Fruit fly (Drosophila melanogaster) whole organism, wandering third instar larva: ENCODE measurements around the gene Serinc.

Experiments
- Abd-B ChIP-seq: fragments of >200 bp; optimal IDR thresholded peaks from 2 replicates; lab custom pipeline; 2017; ENCODE audit warnings: missing biosample characterization, missing genetic modification characterization
- CG32264 ChIP-seq: fragments of 200-800 bp; sonication (Bioruptor generic); optimal IDR thresholded peaks from 2 replicates; lab custom pipeline; 2016; ENCODE audit warnings: missing biosample characterization, missing genetic modification characterization
- CrebA ChIP-seq: fragments of 200-800 bp; sonication (Bioruptor generic); optimal IDR thresholded peaks from 2 replicates; lab custom pipeline; 2016; ENCODE audit warnings: missing biosample characterization, mild to moderate bottlenecking, missing genetic modification characterization, borderline replicate concordance
- Dfd ChIP-seq: fragments of >200 bp; optimal IDR thresholded peaks from 2 replicates; lab custom pipeline; 2017; ENCODE audit warnings: missing biosample characterization, missing genetic modification characterization
- Dif ChIP-seq: fragments of 200-275, 200-300 bp; sonication (Bioruptor generic); optimal IDR thresholded peaks from 2 replicates; lab custom pipeline; 2018; ENCODE audit warnings: missing biosample characterization, missing genetic modification characterization; ENCODE audit not compliant: partially characterized antibody
- GATAd ChIP-seq: sonication (Bioruptor generic); optimal IDR thresholded peaks from 2 replicates; lab custom pipeline; 2016; ENCODE audit warnings: missing biosample characterization, missing genetic modification characterization
- Hr78 ChIP-seq: fragments of >200 bp; optimal IDR thresholded peaks from 2 replicates; lab custom pipeline; 2017; ENCODE audit warnings: missing biosample characterization, missing genetic modification characterization
- Jra ChIP-seq: sonication (Bioruptor generic); optimal IDR thresholded peaks from 2 replicates; lab custom pipeline; 2016; ENCODE audit warnings: missing biosample characterization, missing genetic modification characterization
- Mio ChIP-seq: sonication (Bioruptor generic); optimal IDR thresholded peaks from 2 replicates; lab custom pipeline; 2016; ENCODE audit warnings: missing biosample characterization, missing genetic modification characterization
- Myc ChIP-seq: fragments of >200 bp; optimal IDR thresholded peaks from 2 replicates; lab custom pipeline; 2017
- N ChIP-seq: fragments of >200 bp; optimal IDR thresholded peaks from 2 replicates; lab custom pipeline; 2018; ENCODE audit warnings: missing biosample characterization, missing external identifiers, missing genetic modification characterization
- OdsH ChIP-seq: fragments of 200-800 bp; sonication (Bioruptor generic); optimal IDR thresholded peaks from 2 replicates; lab custom pipeline; 2016; ENCODE audit warnings: missing biosample characterization, mild to moderate bottlenecking, missing genetic modification characterization
- Rel ChIP-seq, 2 experiments: fragments of 200-800 bp; sonication (Bioruptor generic) in 1 of 2; optimal IDR thresholded peaks; 2 replicates in 1 of 2; 3 replicates in 1 of 2; lab custom pipeline; 2016 to 2019; ENCODE audit warnings: mild to moderate bottlenecking in 2 of 2, missing biosample characterization in 2 of 2, missing genetic modification characterization in 2 of 2, moderate library complexity in 1 of 2
- Vsx2 ChIP-seq: fragments of 200-300, 225-300 bp; sonication (Bioruptor generic); optimal IDR thresholded peaks from 2 replicates; lab custom pipeline; 2018; ENCODE audit warnings: missing biosample characterization, missing genetic modification characterization; ENCODE audit not compliant: partially characterized antibody
- br ChIP-seq: fragments of 200-800 bp; sonication (Bioruptor generic); optimal IDR thresholded peaks from 2 replicates; lab custom pipeline; 2016; ENCODE audit warnings: missing biosample characterization, missing genetic modification characterization
- brk ChIP-seq: fragments of 200-800 bp; sonication (Bioruptor generic); optimal IDR thresholded peaks from 2 replicates; lab custom pipeline; 2016; ENCODE audit warnings: missing biosample characterization, mild to moderate bottlenecking, missing genetic modification characterization
- dl ChIP-seq, 2 experiments: fragments of 175-275, 200-275 bp in 1 of 2; fragments of 200-275 bp in 1 of 2; sonication (Bioruptor generic); optimal IDR thresholded peaks; lab custom pipeline; 2018; ENCODE audit warnings: mild to moderate bottlenecking in 2 of 2, missing biosample characterization in 2 of 2, missing genetic modification characterization in 2 of 2, moderate library complexity in 2 of 2; ENCODE audit not compliant: partially characterized antibody in 2 of 2, insufficient read depth in 1 of 2
- dsf ChIP-seq: sonication (Bioruptor generic); optimal IDR thresholded peaks from 2 replicates; lab custom pipeline; 2016; ENCODE audit warnings: missing biosample characterization, missing genetic modification characterization, borderline replicate concordance
- ey ChIP-seq: fragments of 200-800 bp; sonication (Bioruptor generic); optimal IDR thresholded peaks from 2 replicates; lab custom pipeline; 2016; ENCODE audit warnings: missing biosample characterization, missing genetic modification characterization
- foxo ChIP-seq, 2 experiments: fragments of 200-800 bp; sonication (Bioruptor generic); optimal IDR thresholded peaks; 2 replicates in 1 of 2; 3 replicates in 1 of 2; lab custom pipeline; 2016 to 2017; ENCODE audit warnings: missing biosample characterization in 2 of 2, missing genetic modification characterization in 2 of 2
- fru ChIP-seq: fragments of 200-800 bp; sonication (Bioruptor generic); optimal IDR thresholded peaks from 3 replicates; lab custom pipeline; 2016; ENCODE audit warnings: missing biosample characterization, mild to moderate bottlenecking, missing genetic modification characterization
- h ChIP-seq: fragments of 200-800 bp; sonication (Bioruptor generic); optimal IDR thresholded peaks from 3 replicates; lab custom pipeline; 2016; ENCODE audit warnings: missing biosample characterization, mild to moderate bottlenecking, missing genetic modification characterization
- lola ChIP-seq: fragments of >200 bp; optimal IDR thresholded peaks from 2 replicates; lab custom pipeline; 2017; ENCODE audit warnings: missing biosample characterization, missing genetic modification characterization
- pan ChIP-seq: fragments of >200 bp; optimal IDR thresholded peaks from 2 replicates; lab custom pipeline; 2017
- psq ChIP-seq: fragments of 200-800 bp; sonication (Bioruptor generic); optimal IDR thresholded peaks from 3 replicates; lab custom pipeline; 2017; ENCODE audit warnings: missing biosample characterization, mild to moderate bottlenecking, missing genetic modification characterization, moderate library complexity
- rgr ChIP-seq: fragments of 200-800 bp; sonication (Bioruptor generic); optimal IDR thresholded peaks from 3 replicates; lab custom pipeline; 2016; ENCODE audit warnings: missing biosample characterization, mild to moderate bottlenecking, missing genetic modification characterization
- sage ChIP-seq: fragments of 200-800 bp; sonication (Bioruptor generic); optimal IDR thresholded peaks from 2 replicates; lab custom pipeline; 2016; ENCODE audit warnings: missing biosample characterization, mild to moderate bottlenecking, missing genetic modification characterization
- sv ChIP-seq: fragments of 200-800 bp; sonication (Bioruptor generic); optimal IDR thresholded peaks from 3 replicates; lab custom pipeline; 2016; ENCODE audit warnings: missing biosample characterization, missing genetic modification characterization
- usp ChIP-seq: fragments of >200 bp; optimal IDR thresholded peaks from 2 replicates; lab custom pipeline; 2017; ENCODE audit warnings: missing biosample characterization, missing genetic modification characterization
- woc ChIP-seq: sonication (Bioruptor generic); optimal IDR thresholded peaks from 2 replicates; lab custom pipeline; 2016; ENCODE audit warnings: missing biosample characterization, mild to moderate bottlenecking, missing genetic modification characterization

Gene Serinc

DNA sequence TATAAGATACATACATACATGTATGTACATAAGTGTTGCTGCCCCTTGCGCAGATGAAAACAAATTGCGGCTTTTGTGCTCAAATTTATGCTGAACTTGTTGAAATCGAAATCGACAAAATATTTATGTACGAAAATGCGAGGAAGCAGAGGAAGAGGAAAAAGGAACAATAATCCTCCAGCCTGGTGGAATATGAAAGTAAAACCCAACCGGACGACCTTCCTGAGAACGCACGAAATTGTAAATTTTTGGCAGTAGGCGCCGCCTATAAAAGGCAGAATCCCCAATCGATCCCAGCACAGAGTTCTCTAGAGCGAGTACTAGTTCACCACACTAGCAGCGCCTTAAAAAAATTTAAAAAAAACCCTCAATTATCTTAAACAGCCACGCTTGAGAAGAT is 47.9 kb upstream of the Serinc start, which contains the start of gene Cpr72Eb:
Gene Cpr72Eb (plus strand): TSS at position 301 of the 400 bp plus-strand sequence.
- TF ChIP-seq rgr (GFP tag; lab: Kevin White, UChicago): no peak
- TF ChIP-seq Mio: no peak
- no peak for TF ChIP-seq psq (GFP tag; lab: Kevin White, UChicago)
- TF ChIP-seq Vsx2 (GFP tag; lab: Kevin White, UChicago): no peak

DNA sequence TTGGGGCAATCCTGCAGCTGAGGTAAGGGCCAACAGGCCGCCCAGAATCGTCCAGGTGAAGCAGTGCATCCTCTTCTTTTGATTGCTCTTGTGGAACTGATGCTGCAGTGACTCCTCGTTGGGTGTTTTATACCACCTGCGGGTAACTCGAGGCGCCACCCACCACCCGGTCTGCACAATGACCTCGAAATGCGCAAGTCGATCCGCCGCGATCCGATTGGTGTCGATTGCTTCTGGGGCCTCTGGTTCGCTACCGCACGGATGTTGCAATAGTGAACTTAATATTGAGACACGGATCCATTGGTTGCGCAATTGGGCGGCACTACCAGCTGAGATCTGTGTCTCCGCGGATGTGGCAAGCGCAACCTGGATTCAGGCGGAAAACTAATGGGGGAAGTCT is 45.3 kb upstream of the Serinc start, which contains the start of gene Cpr72Ec:
Gene Cpr72Ec (minus strand): TSS at position 101 of the 400 bp plus-strand sequence.
- TF ChIP-seq dsf (GFP tag; lab: Kevin White, UChicago) (no peak), GATAd (GFP tag; lab: Kevin White, UChicago) (no peak), Dif (GFP tag; lab: Kevin White, UChicago) (no peak), rgr (GFP tag; lab: Kevin White, UChicago) (no peak), sage (no peak), Mio (no peak), br (GFP tag; lab: Kevin White, UChicago) (no peak), dl (GFP tag; optimal IDR thresholded peaks at IDR 0.05; lab: Kevin White, UChicago; ENCODE audit: insufficient read depth in 1 of 2, partially characterized antibody in 2 of 2) (no peak)

dm6 chr3L:16368199-16368598 is 44.3 kb upstream of the Serinc start, which contains the start of gene CG4842:
Gene CG4842, plus strand, starts transcription at chr3L:16368389.
- TF ChIP-seq Rel (GFP tag; optimal IDR thresholded peaks at IDR 0.05; lab: Kevin White, UChicago): no peak
- no peak for TF ChIP-seq Rel (tag; optimal IDR thresholded peaks at IDR 0.05; lab: Kevin White, UChicago)
- no peak for TF ChIP-seq foxo (GFP tag; optimal IDR thresholded peaks at IDR 0.05; lab: Kevin White, UChicago)
- no peak for TF ChIP-seq CG32264
- TF ChIP-seq Myc (lab: Kevin White, UChicago): no peak
- TF ChIP-seq fru (GFP tag; lab: Kevin White, UChicago): no peak
- no peak for TF ChIP-seq N
- TF ChIP-seq ey: no peak
- no peak for TF ChIP-seq lola
- TF ChIP-seq dsf (GFP tag; lab: Kevin White, UChicago): no peak
- TF ChIP-seq OdsH (GFP tag; lab: Kevin White, UChicago): no peak
- TF ChIP-seq, all 38 proteins: peak for 0

dm6 chr3L:16369526-16369925 is 43.0 kb upstream of the Serinc start, which contains the start of gene CG18814:
Gene CG18814, plus strand, starts transcription at chr3L:16369826.
- no peak for TF ChIP-seq N
- TF ChIP-seq CG32264: no peak
- TF ChIP-seq CrebA (GFP tag; lab: Kevin White, UChicago): no peak
- no peak for TF ChIP-seq brk (GFP tag; lab: Kevin White, UChicago)
- no peak for TF ChIP-seq Hr78
- TF ChIP-seq Mio: no peak
- TF ChIP-seq GATAd (GFP tag; lab: Kevin White, UChicago): no peak
- TF ChIP-seq woc (GFP tag; lab: Kevin White, UChicago): no peak
- TF ChIP-seq lola: no peak
- no peak for TF ChIP-seq fru (GFP tag; lab: Kevin White, UChicago)
- no peak for TF ChIP-seq Jra (GFP tag; lab: Kevin White, UChicago)
- no peak for TF ChIP-seq OdsH (GFP tag; lab: Kevin White, UChicago)
- TF ChIP-seq Myc (lab: Kevin White, UChicago): no peak
- no peak for TF ChIP-seq ey
- no peak for TF ChIP-seq Abd-B (GFP tag; lab: Kevin White, UChicago)
- no peak for TF ChIP-seq rgr (GFP tag; lab: Kevin White, UChicago)
- no peak for TF ChIP-seq Dfd (GFP tag; lab: Kevin White, UChicago)
- TF ChIP-seq usp (GFP tag; lab: Kevin White, UChicago): no peak

- TF ChIP-seq Vsx2 (GFP tag; lab: Kevin White, UChicago) (no peak), N (peak; percentile 86), fru (GFP tag; lab: Kevin White, UChicago) (no peak), psq (GFP tag; lab: Kevin White, UChicago) (no peak), h (GFP tag; lab: Kevin White, UChicago) (peak; percentile 35), CrebA (GFP tag; lab: Kevin White, UChicago) (peak; percentile 88), pan (no peak), Rel (GFP tag; optimal IDR thresholded peaks at IDR 0.05; lab: Kevin White, UChicago) (peak; percentile 18), Rel (tag; optimal IDR thresholded peaks at IDR 0.05; lab: Kevin White, UChicago) (peak; percentile 6), OdsH (GFP tag; lab: Kevin White, UChicago) (peak; percentile 19), sv (no peak), ey (no peak)
Measured at dm6 chr3L:16377768-16378764, 34.5 kb upstream of the Serinc start, which contains the start of gene roq. Gene roq, minus strand, starts transcription at chr3L:16378566.
